Fruit fly (Drosophila melanogaster) whole organism, wandering third instar larva: ENCODE data around the gene CG8765.

Source experiments
- Abd-B ChIP-seq: fragments of >200 bp; optimal IDR thresholded peaks from 2 replicates; lab custom pipeline; 2017; ENCODE audit warnings: missing biosample characterization, missing genetic modification characterization
- CG32264 ChIP-seq: fragments of 200-800 bp; sonication (Bioruptor generic); optimal IDR thresholded peaks from 2 replicates; lab custom pipeline; 2016; ENCODE audit warnings: missing biosample characterization, missing genetic modification characterization
- CG9705 ChIP-seq: fragments of 200-800 bp; sonication (Bioruptor generic); optimal IDR thresholded peaks from 2 replicates; lab custom pipeline; 2018; ENCODE audit warnings: missing biosample characterization, mild to moderate bottlenecking, missing genetic modification characterization
- CrebA ChIP-seq: fragments of 200-800 bp; sonication (Bioruptor generic); optimal IDR thresholded peaks from 2 replicates; lab custom pipeline; 2016; ENCODE audit warnings: missing biosample characterization, mild to moderate bottlenecking, missing genetic modification characterization, borderline replicate concordance
- Dfd ChIP-seq: fragments of >200 bp; optimal IDR thresholded peaks from 2 replicates; lab custom pipeline; 2017; ENCODE audit warnings: missing biosample characterization, missing genetic modification characterization
- Dif ChIP-seq: fragments of 200-275, 200-300 bp; sonication (Bioruptor generic); optimal IDR thresholded peaks from 2 replicates; lab custom pipeline; 2018; ENCODE audit warnings: missing biosample characterization, missing genetic modification characterization; ENCODE audit not compliant: partially characterized antibody
- GATAd ChIP-seq: sonication (Bioruptor generic); optimal IDR thresholded peaks from 2 replicates; lab custom pipeline; 2016; ENCODE audit warnings: missing biosample characterization, missing genetic modification characterization
- HLH106 ChIP-seq: fragments of 200-800 bp; optimal IDR thresholded peaks from 3 replicates; lab custom pipeline; 2019; ENCODE audit warnings: missing biosample characterization, mild to moderate bottlenecking, missing genetic modification characterization, moderate library complexity
- Hnf4 ChIP-seq: fragments of 200-800 bp; sonication (Bioruptor generic); optimal IDR thresholded peaks from 2 replicates; lab custom pipeline; 2016; ENCODE audit warnings: missing biosample characterization, mild to moderate bottlenecking, missing genetic modification characterization
- Myc ChIP-seq: fragments of >200 bp; optimal IDR thresholded peaks from 2 replicates; lab custom pipeline; 2017
- N ChIP-seq: fragments of >200 bp; optimal IDR thresholded peaks from 2 replicates; lab custom pipeline; 2018; ENCODE audit warnings: missing biosample characterization, missing external identifiers, missing genetic modification characterization
- OdsH ChIP-seq: fragments of 200-800 bp; sonication (Bioruptor generic); optimal IDR thresholded peaks from 2 replicates; lab custom pipeline; 2016; ENCODE audit warnings: missing biosample characterization, mild to moderate bottlenecking, missing genetic modification characterization
- Rel ChIP-seq, 2 experiments: fragments of 200-800 bp; sonication (Bioruptor generic) in 1 of 2; optimal IDR thresholded peaks; 2 replicates in 1 of 2; 3 replicates in 1 of 2; lab custom pipeline; 2016 to 2019; ENCODE audit warnings: mild to moderate bottlenecking in 2 of 2, missing biosample characterization in 2 of 2, missing genetic modification characterization in 2 of 2, moderate library complexity in 1 of 2
- Sp1 ChIP-seq: fragments of 200-800 bp; sonication (Bioruptor generic); optimal IDR thresholded peaks from 3 replicates; lab custom pipeline; 2019; ENCODE audit warnings: missing biosample characterization, mild to moderate bottlenecking, missing genetic modification characterization, moderate library complexity
- Vsx2 ChIP-seq: fragments of 200-300, 225-300 bp; sonication (Bioruptor generic); optimal IDR thresholded peaks from 2 replicates; lab custom pipeline; 2018; ENCODE audit warnings: missing biosample characterization, missing genetic modification characterization; ENCODE audit not compliant: partially characterized antibody
- br ChIP-seq: fragments of 200-800 bp; sonication (Bioruptor generic); optimal IDR thresholded peaks from 2 replicates; lab custom pipeline; 2016; ENCODE audit warnings: missing biosample characterization, missing genetic modification characterization
- brk ChIP-seq: fragments of 200-800 bp; sonication (Bioruptor generic); optimal IDR thresholded peaks from 2 replicates; lab custom pipeline; 2016; ENCODE audit warnings: missing biosample characterization, mild to moderate bottlenecking, missing genetic modification characterization
- dl ChIP-seq, 2 experiments: fragments of 175-275, 200-275 bp in 1 of 2; fragments of 200-275 bp in 1 of 2; sonication (Bioruptor generic); optimal IDR thresholded peaks; lab custom pipeline; 2018; ENCODE audit warnings: mild to moderate bottlenecking in 2 of 2, missing biosample characterization in 2 of 2, missing genetic modification characterization in 2 of 2, moderate library complexity in 2 of 2; ENCODE audit not compliant: partially characterized antibody in 2 of 2, insufficient read depth in 1 of 2
- foxo ChIP-seq, 2 experiments: fragments of 200-800 bp; sonication (Bioruptor generic); optimal IDR thresholded peaks; 2 replicates in 1 of 2; 3 replicates in 1 of 2; lab custom pipeline; 2016 to 2017; ENCODE audit warnings: missing biosample characterization in 2 of 2, missing genetic modification characterization in 2 of 2
- fru ChIP-seq: fragments of 200-800 bp; sonication (Bioruptor generic); optimal IDR thresholded peaks from 3 replicates; lab custom pipeline; 2016; ENCODE audit warnings: missing biosample characterization, mild to moderate bottlenecking, missing genetic modification characterization
- h ChIP-seq: fragments of 200-800 bp; sonication (Bioruptor generic); optimal IDR thresholded peaks from 3 replicates; lab custom pipeline; 2016; ENCODE audit warnings: missing biosample characterization, mild to moderate bottlenecking, missing genetic modification characterization
- jim ChIP-seq: fragments of 175-275, 200-325 bp; sonication (Bioruptor generic); optimal IDR thresholded peaks from 2 replicates; lab custom pipeline; 2016; ENCODE audit warnings: missing biosample characterization, mild to moderate bottlenecking, missing genetic modification characterization
- pan ChIP-seq: fragments of >200 bp; optimal IDR thresholded peaks from 2 replicates; lab custom pipeline; 2017
- psq ChIP-seq: fragments of 200-800 bp; sonication (Bioruptor generic); optimal IDR thresholded peaks from 3 replicates; lab custom pipeline; 2017; ENCODE audit warnings: missing biosample characterization, mild to moderate bottlenecking, missing genetic modification characterization, moderate library complexity
- rgr ChIP-seq: fragments of 200-800 bp; sonication (Bioruptor generic); optimal IDR thresholded peaks from 3 replicates; lab custom pipeline; 2016; ENCODE audit warnings: missing biosample characterization, mild to moderate bottlenecking, missing genetic modification characterization
- sage ChIP-seq: fragments of 200-800 bp; sonication (Bioruptor generic); optimal IDR thresholded peaks from 2 replicates; lab custom pipeline; 2016; ENCODE audit warnings: missing biosample characterization, mild to moderate bottlenecking, missing genetic modification characterization
- tai ChIP-seq: sonication (Bioruptor generic); optimal IDR thresholded peaks from 2 replicates; lab custom pipeline; 2016; ENCODE audit warnings: missing biosample characterization, missing genetic modification characterization
- woc ChIP-seq: sonication (Bioruptor generic); optimal IDR thresholded peaks from 2 replicates; lab custom pipeline; 2016; ENCODE audit warnings: missing biosample characterization, mild to moderate bottlenecking, missing genetic modification characterization

The CG8765 gene

DNA sequence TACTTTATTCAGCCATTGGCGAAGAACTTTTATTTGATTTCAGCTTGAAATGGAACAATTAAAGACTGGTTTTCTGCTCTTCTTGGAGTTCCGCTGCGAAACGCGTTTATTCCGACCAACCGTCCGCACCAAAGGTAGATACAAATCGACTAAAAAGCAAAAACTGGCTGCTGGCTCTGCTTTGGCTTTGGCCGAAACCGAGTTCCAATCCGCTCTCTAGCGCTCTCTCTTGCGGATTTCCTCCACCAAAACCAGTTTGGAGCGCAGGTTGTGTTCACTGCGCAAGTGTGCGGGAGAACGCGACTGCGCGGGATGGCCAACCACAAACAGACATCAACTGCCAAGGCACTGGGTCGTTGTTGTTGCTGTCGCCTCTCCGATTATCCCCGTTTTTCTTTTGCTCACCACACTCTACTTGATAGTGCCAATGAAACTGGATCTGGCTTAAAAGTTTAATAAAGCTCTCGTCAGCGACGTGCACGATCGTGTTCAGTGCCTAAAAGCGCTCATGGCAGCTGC, 51.6 kb downstream of the CG8765 start, which contains the start of gene wnd:
Gene wnd (minus strand): TSS at position 306 of the 519 bp plus-strand sequence.
- TF ChIP-seq jim (GFP tag; lab: Kevin White, UChicago) (no peak), h (GFP tag; lab: Kevin White, UChicago) (no peak), pan (lab: Kevin White, UChicago) (no peak), sage (peak; percentile 56), tai (GFP tag; lab: Kevin White, UChicago) (no peak), Rel (GFP tag; optimal IDR thresholded peaks at IDR 0.05; lab: Kevin White, UChicago) (peak; percentile 16), Rel (tag; optimal IDR thresholded peaks at IDR 0.05; lab: Kevin White, UChicago) (no peak), N (GFP tag; lab: Kevin White, UChicago) (no peak), CG9705 (GFP tag; lab: Kevin White, UChicago) (no peak), CrebA (GFP tag; lab: Kevin White, UChicago) (peak; percentile 40), psq (GFP tag; lab: Kevin White, UChicago) (peak; percentile 82), Myc (lab: Kevin White, UChicago) (no peak), rgr (GFP tag; lab: Kevin White, UChicago) (no peak), GATAd (no peak), HLH106 (tag; lab: Kevin White, UChicago) (no peak), brk (GFP tag; lab: Kevin White, UChicago) (no peak), br (peak; percentile 9), CG32264 (no peak), Dif (peak; percentile 93), foxo (GFP tag; optimal IDR thresholded peaks at IDR 0.05; lab: Kevin White, UChicago) (no peak), Abd-B (GFP tag; lab: Kevin White, UChicago) (no peak), dl (GFP tag; optimal IDR thresholded peaks at IDR 0.05; lab: Kevin White, UChicago; ENCODE audit: insufficient read depth in 1 of 2, partially characterized antibody in 2 of 2) (peak; percentile 81 to 88), Vsx2 (GFP tag; lab: Kevin White, UChicago) (peak; percentile 94)

DNA sequence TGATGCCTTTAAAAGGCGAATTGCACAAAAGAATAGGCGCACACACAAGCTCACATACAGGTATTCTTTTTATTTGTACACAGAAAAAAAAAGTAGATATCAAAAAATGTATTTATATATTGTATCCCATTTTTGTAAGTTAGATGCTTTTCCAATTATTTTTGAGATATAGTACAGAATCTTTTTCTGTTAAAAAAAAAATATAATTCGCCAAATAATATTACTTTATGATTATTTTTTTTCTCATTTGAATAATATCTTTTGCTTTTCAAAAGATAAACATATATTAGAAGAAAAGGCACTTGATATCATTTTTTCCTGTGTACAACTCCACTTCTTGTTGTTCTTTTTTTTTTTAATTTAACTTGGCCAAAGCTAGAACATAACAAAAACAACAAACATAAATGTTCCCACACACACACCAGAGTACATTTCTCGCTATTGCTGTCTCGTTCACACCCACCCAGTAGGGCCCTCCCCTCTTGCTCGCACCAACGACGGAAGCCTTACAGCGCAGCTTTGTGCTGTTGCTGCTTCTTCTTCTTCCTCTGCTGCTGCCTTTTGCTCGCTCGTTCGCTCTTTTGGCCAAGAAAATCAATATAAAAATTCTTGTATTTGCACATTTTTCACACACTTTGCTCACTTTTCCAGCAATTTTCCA, 52.2 kb downstream of the CG8765 start:
- TF ChIP-seq h (GFP tag; lab: Kevin White, UChicago), result peak; percentile 32
- peak; percentile 84 for TF ChIP-seq Sp1 (GFP tag; lab: Kevin White, UChicago)
- TF ChIP-seq HLH106 (tag; lab: Kevin White, UChicago), result peak; percentile 63
- peak; percentile 31 for TF ChIP-seq rgr (GFP tag; lab: Kevin White, UChicago)
- peak; percentile 33 for TF ChIP-seq brk (GFP tag; lab: Kevin White, UChicago)
- no peak for TF ChIP-seq Rel (GFP tag; optimal IDR thresholded peaks at IDR 0.05; lab: Kevin White, UChicago)
- TF ChIP-seq Rel (tag; optimal IDR thresholded peaks at IDR 0.05; lab: Kevin White, UChicago), result peak; percentile 14
- no peak for TF ChIP-seq Hnf4 (GFP tag; lab: Kevin White, UChicago)
- no peak for TF ChIP-seq pan (lab: Kevin White, UChicago)
- TF ChIP-seq OdsH (GFP tag; lab: Kevin White, UChicago), result peak; percentile 57
- TF ChIP-seq woc, result peak; percentile 11
- no peak for TF ChIP-seq Myc (lab: Kevin White, UChicago)
- peak; percentile 63 for TF ChIP-seq fru (GFP tag; lab: Kevin White, UChicago)
- TF ChIP-seq Dfd, result peak; percentile 75
- no peak for TF ChIP-seq br
- TF ChIP-seq tai (GFP tag; lab: Kevin White, UChicago), result peak; percentile 25
- peak in 1 of 2 experiments; percentile 78 for TF ChIP-seq foxo (GFP tag; optimal IDR thresholded peaks at IDR 0.05; lab: Kevin White, UChicago)
- peak; percentile 91 for TF ChIP-seq psq (GFP tag; lab: Kevin White, UChicago)
